Worm (Caenorhabditis elegans) whole organism, L4/young adult: ENCODE data around the gene cyb-1.

Experiments used
- W03F9.2 ChIP-seq: fragments of 150-350 bp; optimal IDR thresholded peaks from 2 replicates; lab custom pipeline; 2014; ENCODE audit warnings: missing biosample characterization, missing genetic modification characterization
- dao-5 ChIP-seq: sonication (generic microtip); optimal IDR thresholded peaks from 2 replicates; lab custom pipeline; 2016; ENCODE audit warnings: missing genotype, missing genetic modification characterization, moderate library complexity, missing compliant biosample characterization
- him-1 ChIP-seq: sonication (generic microtip); optimal IDR thresholded peaks from 2 replicates; lab custom pipeline; 2016; ENCODE audit warnings: missing genotype, missing genetic modification reagents, missing genetic modification characterization, missing compliant biosample characterization

DNA sequence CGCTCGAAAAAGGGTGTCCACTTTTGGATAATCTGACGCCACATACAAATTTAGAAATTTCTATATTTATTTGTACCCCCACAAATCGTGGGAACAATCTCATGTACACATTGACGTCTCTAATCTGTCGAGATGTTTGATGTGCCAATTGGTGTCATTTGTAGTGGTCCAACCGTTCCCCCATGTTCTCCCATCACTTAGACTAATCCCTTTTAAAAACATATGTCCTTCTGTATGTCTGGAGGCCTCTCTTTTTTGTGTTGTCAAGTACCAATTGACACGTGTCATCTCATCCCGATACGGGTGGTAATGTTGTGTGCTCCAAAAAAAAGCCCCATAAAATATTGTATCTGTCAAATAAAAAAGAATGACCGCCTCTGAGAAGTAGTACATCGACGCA is 10.3 kb downstream of the cyb-1 start:
- TF ChIP-seq him-1 (no peak), dao-5 (tag; lab: Kevin White, UChicago) (no peak), W03F9.2 (no peak)
